Comparison of ENCODE assay signal across 4 fruit fly cellular contexts in genomic region chr3R:9003600-9004223, dm6.
TF ChIP-seq lines count a peak whose summit lies in the region.

CG31100 (minus strand) TSS chr3R:9003650.
CG11980 (plus strand) TSS chr3R:9004017.

- TF ChIP-seq CTCF in whole organism, embryonic (GFP tag; optimal IDR thresholded peaks at IDR 0.05; lab: Kevin White, UChicago), result peak; percentile 8

TF ChIP-seq in whole organism, adult, 20 proteins besides CTCF, POLR2A, EP300 and RAD21:
- TF ChIP-seq kay (GFP tag; lab: Kevin White, UChicago; ENCODE audit: borderline replicate concordance) (no peak), Mnt (GFP tag; optimal IDR thresholded peaks at IDR 0.05; lab: Kevin White, UChicago) (peak; percentile 39), CG12768 (GFP tag; optimal IDR thresholded peaks at IDR 0.05; lab: Kevin White, UChicago) (no peak), bab1 (GFP tag; optimal IDR thresholded peaks at IDR 0.05; lab: Kevin White, UChicago) (peak; percentile 34)

TF ChIP-seq in whole organism, embryonic, 481 proteins besides CTCF, POLR2A, EP300 and RAD21 (continues in another document):
- TF ChIP-seq CG3847 (GFP tag; IDR thresholded peaks at IDR 0.05; lab: Robert Waterston, UW), result peak; percentile 46
- peak; percentile 38 for TF ChIP-seq nmo (GFP tag; optimal IDR thresholded peaks at IDR 0.05; lab: Kevin White, UChicago)
- TF ChIP-seq bigmax (GFP tag; optimal IDR thresholded peaks at IDR 0.05; lab: Kevin White, UChicago), result peak; percentile 75
- peak; percentile 74 for TF ChIP-seq Scr (GFP tag; IDR thresholded peaks at IDR 0.05; lab: Robert Waterston, UW; ENCODE audit: partially characterized antibody)
- TF ChIP-seq CrebB (tag; optimal IDR thresholded peaks at IDR 0.05; lab: Kevin White, UChicago), result no peak
- peak; percentile 86 for TF ChIP-seq BEAF-32 (GFP tag; optimal IDR thresholded peaks at IDR 0.05; lab: Kevin White, UChicago)
- peak; percentile 87 for TF ChIP-seq pzg (GFP tag; optimal IDR thresholded peaks at IDR 0.05; lab: Kevin White, UChicago)
- no peak for TF ChIP-seq ac (GFP tag; optimal IDR thresholded peaks at IDR 0.05; lab: Kevin White, UChicago)
- peak; percentile 61 for TF ChIP-seq CG12659 (GFP tag; optimal IDR thresholded peaks at IDR 0.05; lab: Kevin White, UChicago)
- TF ChIP-seq Hr3 (GFP tag; optimal IDR thresholded peaks at IDR 0.05; lab: Kevin White, UChicago), result no peak
- peak; percentile 60 for TF ChIP-seq Med (GFP tag; lab: Kevin White, UChicago)
- no peak for TF ChIP-seq CG15696 (tag; optimal IDR thresholded peaks at IDR 0.05; lab: Kevin White, UChicago)
- peak; percentile 59; the same call in 1 of the 2 replicates for TF ChIP-seq sna (GFP tag; IDR thresholded peaks at IDR 0.05; lab: Robert Waterston, UW; ENCODE audit: partially characterized antibody)
- peak; percentile 75 for TF ChIP-seq bbx (GFP tag; IDR thresholded peaks at IDR 0.05; lab: Robert Waterston, UW; ENCODE audit: partially characterized antibody)
- peak; percentile 89 for TF ChIP-seq CG13287 (GFP tag; IDR thresholded peaks at IDR 0.05; lab: Robert Waterston, UW; ENCODE audit: partially characterized antibody)
- TF ChIP-seq zen2 (GFP tag; IDR thresholded peaks at IDR 0.05; lab: Robert Waterston, UW; ENCODE audit: partially characterized antibody), result peak; percentile 55; the same call in 2 of the 3 replicates
- TF ChIP-seq CG17829 (tag; optimal IDR thresholded peaks at IDR 0.05; lab: Kevin White, UChicago), result peak; percentile 35
- peak; percentile 78 for TF ChIP-seq YL-1 (GFP tag; optimal IDR thresholded peaks at IDR 0.05; lab: Kevin White, UChicago)
- no peak for TF ChIP-seq ap (GFP tag; IDR thresholded peaks at IDR 0.05; lab: Robert Waterston, UW)
- TF ChIP-seq Doc3 (GFP tag; IDR thresholded peaks at IDR 0.05; lab: Robert Waterston, UW; ENCODE audit: partially characterized antibody), result peak; percentile 65; the same call in 1 of the 3 replicates
- TF ChIP-seq CG33213 (GFP tag; optimal IDR thresholded peaks at IDR 0.05; lab: Kevin White, UChicago), result peak; percentile 33
- TF ChIP-seq Dref (GFP tag; IDR thresholded peaks at IDR 0.05; lab: Robert Waterston, UW), result peak; percentile 84
- TF ChIP-seq HmgZ (tag; optimal IDR thresholded peaks at IDR 0.05; lab: Kevin White, UChicago), result peak; percentile 56
- peak; percentile 57; the same call in 1 of the 3 replicates for TF ChIP-seq CG7963 (GFP tag; IDR thresholded peaks at IDR 0.05; lab: Robert Waterston, UW; ENCODE audit: partially characterized antibody)
- TF ChIP-seq E2f2 (GFP tag; IDR thresholded peaks at IDR 0.05; lab: Robert Waterston, UW), result peak; percentile 74
- TF ChIP-seq wek (GFP tag; optimal IDR thresholded peaks at IDR 0.05; lab: Kevin White, UChicago), result peak; percentile 23

TF ChIP-seq in whole organism, prepupa, 60 proteins besides CTCF, POLR2A, EP300 and RAD21:
- TF ChIP-seq Smox (GFP tag; optimal IDR thresholded peaks at IDR 0.05; lab: Kevin White, UChicago) (no peak), esn (GFP tag; optimal IDR thresholded peaks at IDR 0.05; lab: Kevin White, UChicago) (peak; percentile 33), CG11762 (GFP tag; optimal IDR thresholded peaks at IDR 0.05; lab: Kevin White, UChicago; ENCODE audit: insufficient read depth) (no peak), fkh (GFP tag; optimal IDR thresholded peaks at IDR 0.05; lab: Kevin White, UChicago) (peak; percentile 32), fd59A (GFP tag; optimal IDR thresholded peaks at IDR 0.05; lab: Kevin White, UChicago) (no peak)
TF ChIP-seq in whole organism, prepupa: peak in this region for 2.

TF ChIP-seq in whole organism, wandering third instar larva, 38 proteins besides CTCF, POLR2A, EP300 and RAD21:
- TF ChIP-seq Dfd (GFP tag; optimal IDR thresholded peaks at IDR 0.05; lab: Kevin White, UChicago), result no peak
- no peak for TF ChIP-seq Hr78 (GFP tag; optimal IDR thresholded peaks at IDR 0.05; lab: Kevin White, UChicago)
- no peak for TF ChIP-seq Rel (GFP tag; optimal IDR thresholded peaks at IDR 0.05; lab: Kevin White, UChicago)
- TF ChIP-seq Rel (tag; optimal IDR thresholded peaks at IDR 0.05; lab: Kevin White, UChicago), result peak; percentile 19
